Worm (Caenorhabditis elegans) whole organism, dauer: ENCODE results near the gene C48B4.13.

Experiments used
- unc-62 ChIP-seq: sonication (generic microtip); optimal IDR thresholded peaks from 2 replicates; lab custom pipeline; 2017; ENCODE audit warnings: missing biosample characterization, missing genetic modification reagents, missing genetic modification characterization

Gene C48B4.13

ce11 chrIII:9614211-9614610 lies 45.7 kb downstream of the C48B4.13 start, which contains the start of the genes pri-1 and F58A4.6:
pri-1 (minus strand) TSS chrIII:9614281.
F58A4.6 (plus strand) TSS chrIII:9614482.
- no peak for TF ChIP-seq unc-62 (GFP tag; lab: Kevin White, UChicago)

DNA sequence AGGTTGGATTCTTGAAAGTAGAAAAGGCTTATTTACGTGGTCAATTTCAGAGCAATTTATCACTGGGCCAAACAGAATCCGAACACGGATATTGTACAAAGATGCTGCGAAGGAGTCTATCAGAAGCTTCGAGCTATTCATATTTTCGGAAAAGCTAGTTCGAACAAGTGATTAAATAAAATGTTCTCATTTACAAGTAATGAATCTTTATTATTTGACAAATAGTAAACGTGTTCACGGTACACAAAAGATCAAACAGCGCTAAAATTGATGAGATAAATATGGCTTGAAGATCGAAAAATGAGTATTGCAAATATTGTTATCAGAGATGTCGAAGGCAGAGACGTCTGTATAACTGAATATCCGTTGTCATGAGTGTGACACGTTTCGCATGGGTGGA lies 46.6 kb downstream of the C48B4.13 start:
- TF ChIP-seq unc-62 (GFP tag; lab: Kevin White, UChicago), result no peak

ce11 chrIII:9616426-9616825 lies 47.9 kb downstream of the C48B4.13 start, which contains the start of gene hcp-3:
hcp-3 (minus strand) TSS chrIII:9616470.
- no peak for TF ChIP-seq unc-62 (GFP tag; lab: Kevin White, UChicago)

- no peak for TF ChIP-seq unc-62 (GFP tag; lab: Kevin White, UChicago)
These were observed 48.4 kb downstream of the C48B4.13 start for ce11 chrIII:9616933-9617332.

ce11 chrIII:9617599-9618262 lies 49.2 kb downstream of the C48B4.13 start:
- no peak for TF ChIP-seq unc-62 (GFP tag; lab: Kevin White, UChicago)

- TF ChIP-seq unc-62 (GFP tag; lab: Kevin White, UChicago), result no peak
These were observed 50.7 kb downstream of the C48B4.13 start, which contains the start of gene hlh-11 for ce11 chrIII:9619079-9619761. hlh-11 (plus strand) TSS chrIII:9619711.
